Fruit fly (Drosophila melanogaster) whole organism, embryonic: ENCODE data around the gene Kr-h1.

Source experiments
- B-H2 ChIP-seq: fragments of 200-800 bp; sonication (Bioruptor generic); optimal IDR thresholded peaks from 2 replicates; lab custom pipeline; 2018; ENCODE audit warnings: missing biosample characterization, mild to moderate bottlenecking, missing genetic modification characterization
- BEAF-32 ChIP-seq: fragments of 200-800 bp; sonication (Bioruptor generic); optimal IDR thresholded peaks from 3 replicates; lab custom pipeline; 2017; ENCODE audit warnings: missing biosample characterization, missing genetic modification characterization, mild to moderate bottlenecking, moderate library complexity, missing genetic modification reagents
- Blimp-1 ChIP-seq: fragments of 200-800 bp; sonication (Bioruptor generic); optimal IDR thresholded peaks from 3 replicates; lab custom pipeline; 2018; ENCODE audit warnings: missing biosample characterization, missing genetic modification characterization, mild to moderate bottlenecking, moderate library complexity, missing genetic modification reagents
- Bteb2 ChIP-seq: fragments of 200-800 bp; sonication (Bioruptor generic); optimal IDR thresholded peaks from 2 replicates; lab custom pipeline; 2016; ENCODE audit warnings: missing biosample characterization, missing genetic modification characterization
- CG10209 ChIP-seq: fragments of 200-800 bp; sonication (Bioruptor generic); optimal IDR thresholded peaks from 3 replicates; lab custom pipeline; 2017; ENCODE audit warnings: missing biosample characterization, mild to moderate bottlenecking, missing genetic modification characterization, missing genetic modification reagents
- CG1024 ChIP-seq: fragments of 200-800 bp; sonication (Bioruptor generic); IDR thresholded peaks from 2 replicates; pipeline ENCODE4 v1.3.6; 2022; ENCODE audit warnings: missing biosample characterization, missing genetic modification characterization
- CG10431 ChIP-seq: fragments of 200-800 bp; sonication (Bioruptor generic); optimal IDR thresholded peaks from 3 replicates; lab custom pipeline; 2018; ENCODE audit warnings: missing biosample characterization, mild to moderate bottlenecking, missing genetic modification characterization
- CG10959 ChIP-seq: fragments of 200-800 bp; sonication (Bioruptor generic); IDR thresholded peaks from 2 replicates; pipeline ENCODE4 v1.3.6; 2022; ENCODE audit warnings: missing biosample characterization, missing genetic modification characterization
- CG11247 ChIP-seq: fragments of 200-800 bp; sonication (Bioruptor generic); IDR thresholded peaks from 2 replicates; pipeline ENCODE4 v1.3.6; 2022; ENCODE audit warnings: missing biosample characterization, missing genetic modification characterization
- CG12104 ChIP-seq: fragments of 200-800 bp; sonication (Bioruptor generic); optimal IDR thresholded peaks from 3 replicates; lab custom pipeline; 2016; ENCODE audit warnings: missing biosample characterization, missing genetic modification characterization
- CG13287 ChIP-seq: fragments of 200-800 bp; sonication (Bioruptor generic); IDR thresholded peaks from 2 replicates; pipeline ENCODE4 v1.3.6; 2022; ENCODE audit warnings: missing biosample characterization, missing genetic modification characterization; ENCODE audit not compliant: partially characterized antibody
- CG13624 ChIP-seq: fragments of 200-800 bp; sonication (Bioruptor generic); optimal IDR thresholded peaks from 2 replicates; lab custom pipeline; 2016; ENCODE audit warnings: missing biosample characterization, missing genetic modification characterization
- CG13894 ChIP-seq: fragments of 200-800 bp; sonication (Bioruptor generic); optimal IDR thresholded peaks from 3 replicates; lab custom pipeline; 2018; ENCODE audit warnings: missing biosample characterization, mild to moderate bottlenecking, missing genetic modification characterization, moderate library complexity
- CG14441 ChIP-seq: fragments of 200-800 bp; sonication (Bioruptor generic); IDR thresholded peaks from 2 replicates; pipeline ENCODE4 v1.3.6; 2022; ENCODE audit warnings: missing biosample characterization, missing genetic modification characterization
- CG1603 ChIP-seq: fragments of 200-800 bp; sonication (Bioruptor generic); optimal IDR thresholded peaks from 2 replicates; lab custom pipeline; 2019; ENCODE audit warnings: missing biosample characterization, mild to moderate bottlenecking, missing genetic modification characterization, moderate library complexity
- CG1832 ChIP-seq: fragments of 200-800 bp; sonication (Bioruptor generic); optimal IDR thresholded peaks from 2 replicates; lab custom pipeline; 2017; ENCODE audit warnings: missing biosample characterization, mild to moderate bottlenecking, missing genetic modification characterization, inconsistent platforms
- CG3838 ChIP-seq: fragments of 200-800 bp; sonication (Bioruptor generic); optimal IDR thresholded peaks from 3 replicates; lab custom pipeline; 2016; ENCODE audit warnings: missing biosample characterization, missing genetic modification characterization
- CG6683 ChIP-seq: fragments of 200-800 bp; sonication (Bioruptor generic); optimal IDR thresholded peaks from 2 replicates; lab custom pipeline; 2017; ENCODE audit warnings: missing biosample characterization, mild to moderate bottlenecking, missing genetic modification characterization, missing genetic modification reagents
- CG9932 ChIP-seq: fragments of 200-800 bp; sonication (Bioruptor generic); IDR thresholded peaks from 2 replicates; pipeline ENCODE4 v1.3.6; 2022; ENCODE audit warnings: missing biosample characterization, missing genetic modification characterization
- CTCF ChIP-seq: fragments of 200-800 bp; sonication (Bioruptor generic); optimal IDR thresholded peaks from 2 replicates; lab custom pipeline; 2017; ENCODE audit warnings: missing biosample characterization, mild to moderate bottlenecking, missing genetic modification characterization, moderate library complexity
- CoRest ChIP-seq: fragments of 200-800 bp; sonication (Bioruptor generic); optimal IDR thresholded peaks from 3 replicates; lab custom pipeline; 2018; ENCODE audit warnings: missing biosample characterization, mild to moderate bottlenecking, missing genetic modification characterization, moderate library complexity
- Hmr ChIP-seq: fragments of 200-800 bp; sonication (Bioruptor generic); optimal IDR thresholded peaks from 3 replicates; lab custom pipeline; 2017; ENCODE audit warnings: mild to moderate bottlenecking, missing biosample characterization, missing genetic modification reagents, missing genetic modification characterization
- Jarid2 ChIP-seq: fragments of 200-800 bp; sonication (Bioruptor generic); optimal IDR thresholded peaks from 3 replicates; lab custom pipeline; 2017; ENCODE audit warnings: mild to moderate bottlenecking, missing biosample characterization, missing genetic modification reagents, missing genetic modification characterization
- Lhr ChIP-seq: fragments of 200-800 bp; sonication (Bioruptor generic); optimal IDR thresholded peaks from 3 replicates; lab custom pipeline; 2017; ENCODE audit warnings: mild to moderate bottlenecking, missing biosample characterization, missing genetic modification reagents, missing genetic modification characterization
- Lim3 ChIP-seq: fragments of 200-800 bp; sonication (Bioruptor generic); IDR thresholded peaks from 2 replicates; pipeline ENCODE4 v1.3.6; 2022; ENCODE audit warnings: missing biosample characterization, missing genetic modification characterization
- Pdp1 ChIP-seq, 2 experiments: fragments of 200-800 bp; sonication (Bioruptor generic); optimal IDR thresholded peaks; 3 replicates each; lab custom pipeline; 2016; ENCODE audit warnings: missing biosample characterization in 2 of 2, missing genetic modification characterization in 2 of 2, mild to moderate bottlenecking in 1 of 2, moderate library complexity in 1 of 2
- Six4 ChIP-seq: fragments of 200-800 bp; sonication (Bioruptor generic); optimal IDR thresholded peaks from 2 replicates; lab custom pipeline; 2016; ENCODE audit warnings: missing biosample characterization, missing genetic modification characterization
- Tbp ChIP-seq: fragments of >200 bp; optimal IDR thresholded peaks from 2 replicates; lab custom pipeline; 2018; ENCODE audit warnings: missing biosample characterization, missing genetic modification characterization
- btn ChIP-seq: fragments of 200-800 bp; sonication (Bioruptor generic); optimal IDR thresholded peaks from 2 replicates; lab custom pipeline; 2016; ENCODE audit warnings: missing biosample characterization, missing genetic modification characterization
- cas ChIP-seq: fragments of 200-800 bp; sonication (Bioruptor generic); IDR thresholded peaks from 2 replicates; pipeline ENCODE4 v1.3.6; 2022; ENCODE audit warnings: missing biosample characterization, missing genetic modification characterization
- ewg ChIP-seq: fragments of 200-800 bp; sonication (Bioruptor generic); optimal IDR thresholded peaks from 3 replicates; lab custom pipeline; 2017; ENCODE audit warnings: mild to moderate bottlenecking, missing biosample characterization, missing genetic modification reagents, missing genetic modification characterization
- grn ChIP-seq: fragments of 200-800 bp; sonication (Bioruptor generic); optimal IDR thresholded peaks from 3 replicates; lab custom pipeline; 2017; ENCODE audit warnings: missing biosample characterization, missing genetic modification characterization
- gsb ChIP-seq: fragments of 200-800 bp; sonication (Bioruptor generic); IDR thresholded peaks from 2 replicates; pipeline ENCODE4 v1.3.6; 2022; ENCODE audit warnings: missing biosample characterization, missing genetic modification characterization
- hth ChIP-seq: fragments of >200 bp; optimal IDR thresholded peaks from 2 replicates; lab custom pipeline; 2017; ENCODE audit warnings: inconsistent platforms
- klu ChIP-seq: fragments of 200-800 bp; sonication (Bioruptor generic); IDR thresholded peaks from 2 replicates; pipeline ENCODE4 v1.3.6; 2022; ENCODE audit warnings: missing biosample characterization, missing genetic modification characterization
- mld ChIP-seq: fragments of 200-800 bp; sonication (Bioruptor generic); IDR thresholded peaks from 3 replicates; pipeline ENCODE4 v1.3.6; 2022; ENCODE audit warnings: missing biosample characterization, missing genetic modification characterization; ENCODE audit not compliant: partially characterized antibody
- psq ChIP-seq: fragments of 200-800 bp; sonication (Bioruptor generic); optimal IDR thresholded peaks from 2 replicates; lab custom pipeline; 2017; ENCODE audit warnings: missing biosample characterization, missing genetic modification characterization
- schlank ChIP-seq: fragments of 200-800 bp; sonication (Bioruptor generic); optimal IDR thresholded peaks from 2 replicates; lab custom pipeline; 2018; ENCODE audit warnings: missing biosample characterization, mild to moderate bottlenecking, missing genetic modification characterization
- scrt ChIP-seq: fragments of 200-800 bp; sonication (Bioruptor generic); optimal IDR thresholded peaks from 2 replicates; lab custom pipeline; 2018; ENCODE audit warnings: missing biosample characterization, mild to moderate bottlenecking, missing genetic modification characterization, moderate library complexity
- sd ChIP-seq: fragments of 200-800 bp; sonication (Bioruptor generic); optimal IDR thresholded peaks from 3 replicates; lab custom pipeline; 2018; ENCODE audit warnings: missing biosample characterization, mild to moderate bottlenecking, missing genetic modification characterization, moderate library complexity
- tx ChIP-seq: fragments of 200-800 bp; sonication (Bioruptor generic); optimal IDR thresholded peaks from 2 replicates; lab custom pipeline; 2016; ENCODE audit warnings: missing biosample characterization, missing genetic modification characterization

The Kr-h1 gene

DNA sequence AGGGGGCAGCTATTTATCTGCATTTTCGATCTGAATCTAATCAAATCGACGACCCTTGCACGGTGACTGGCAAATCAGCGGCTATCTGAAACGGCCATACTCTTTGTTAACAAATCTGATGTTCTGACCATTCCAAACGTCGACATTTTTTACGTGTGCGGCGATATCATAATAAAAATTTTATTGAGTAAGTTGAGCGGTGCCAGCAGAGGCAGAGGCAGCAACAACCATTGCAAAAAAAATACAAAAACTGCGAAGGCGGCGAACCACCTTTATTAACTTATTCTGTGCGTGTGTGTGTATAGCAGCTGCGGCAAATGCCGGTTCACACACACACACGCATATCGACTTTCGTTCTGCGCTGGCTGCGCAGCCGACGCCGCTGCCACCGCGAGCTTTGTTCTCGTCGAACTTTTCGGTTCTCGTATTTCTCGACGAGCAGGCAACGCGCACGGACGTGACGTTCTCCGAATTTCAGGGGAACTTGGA is at the start of gene Kr-h1 (continued):
- TF ChIP-seq CG13894 (tag; lab: Kevin White, UChicago) (peak; percentile 72), schlank (tag; lab: Kevin White, UChicago) (no peak), klu (GFP tag; lab: Robert Waterston, UW) (no peak), Blimp-1 (GFP tag; lab: Kevin White, UChicago) (peak; percentile 37), psq (no peak), scrt (GFP tag; lab: Kevin White, UChicago) (peak; percentile 14), BEAF-32 (GFP tag; lab: Kevin White, UChicago) (no peak), CG9932 (peak; percentile 17; the same call in 1 of the 2 replicates), CG11247 (GFP tag; lab: Robert Waterston, UW) (no peak), CG1024 (GFP tag; lab: Robert Waterston, UW) (no peak), Bteb2 (GFP tag; lab: Kevin White, UChicago) (no peak), CG14441 (no peak), grn (GFP tag; lab: Kevin White, UChicago) (peak; percentile 46), CG10959 (no peak), CG13624 (GFP tag; lab: Kevin White, UChicago) (no peak), hth (lab: Kevin White, UChicago) (no peak), CTCF (no peak), CG6683 (no peak), cas (GFP tag; lab: Robert Waterston, UW) (no peak), Pdp1 (GFP tag; optimal IDR thresholded peaks at IDR 0.05; lab: Kevin White, UChicago) (no peak), Lim3 (no peak), CG13287 (GFP tag; lab: Robert Waterston, UW) (peak; percentile 42; the same call in 1 of the 2 replicates), Lhr (no peak), Hmr (GFP tag; lab: Kevin White, UChicago) (no peak), CG1832 (no peak), B-H2 (GFP tag; lab: Kevin White, UChicago) (peak; percentile 27), Six4 (GFP tag; lab: Kevin White, UChicago) (no peak), tx (no peak), mld (GFP tag; lab: Robert Waterston, UW) (no peak), CG10209 (GFP tag; lab: Kevin White, UChicago) (no peak), Tbp (GFP tag; lab: Kevin White, UChicago) (no peak), CG12104 (GFP tag; lab: Kevin White, UChicago) (no peak), gsb (no peak), sd (tag; lab: Kevin White, UChicago) (peak; percentile 65), CG10431 (GFP tag; lab: Kevin White, UChicago) (no peak), CoRest (tag; lab: Kevin White, UChicago) (no peak), CG1603 (tag; lab: Kevin White, UChicago) (no peak), Jarid2 (GFP tag; lab: Kevin White, UChicago) (peak; percentile 33)
- TF ChIP-seq, all 482 proteins: peak for 35

- peak; percentile 77 for TF ChIP-seq scrt (GFP tag; lab: Kevin White, UChicago)
- TF ChIP-seq btn (GFP tag; lab: Kevin White, UChicago), result no peak
- TF ChIP-seq CG3838 (GFP tag; lab: Kevin White, UChicago), result no peak
- TF ChIP-seq ewg (GFP tag; lab: Kevin White, UChicago), result peak; percentile 55
- TF ChIP-seq, all 482 proteins: peak for 2
These were observed 48.1 kb upstream of the Kr-h1 start, which contains the start of gene CG9109 for dm6 chr2L:6034344-6034743. TSS of gene CG9109 (minus strand) at chr2L:6034423.
